Worm (Caenorhabditis elegans): ENCODE measurements around the gene C44H4.4.

DNA sequence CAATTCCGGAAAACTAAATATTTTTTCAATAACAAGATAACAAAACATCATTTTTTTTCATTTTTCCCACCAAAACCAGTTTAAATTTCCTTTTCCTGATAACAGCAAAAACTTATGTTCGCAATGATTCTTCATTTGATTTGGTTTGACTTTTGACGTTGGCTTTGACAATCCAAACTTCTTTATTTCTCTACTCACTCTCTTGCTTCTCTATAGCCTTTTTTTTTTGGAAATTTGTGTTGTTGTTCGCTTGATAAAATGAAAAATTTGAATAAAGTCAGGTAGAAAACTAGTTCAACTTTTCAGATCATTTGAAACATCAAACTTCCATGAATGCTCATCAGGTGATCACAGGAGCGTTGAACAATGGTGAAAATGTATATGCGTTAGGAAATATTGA, 22.2 kb upstream of the C44H4.4 start, which contains the start of gene rbc-1:
- no peak for TF ChIP-seq hrde-1 (tag; optimal IDR thresholded peaks at IDR 0.05; ENCODE audit: borderline replicate concordance)
- TF ChIP-seq ama-1 (optimal IDR thresholded peaks at IDR 0.05): no peak
- TF ChIP-seq ama-1 (GFP tag; optimal IDR thresholded peaks at IDR 0.05): no peak
- no peak for TF ChIP-seq pha-4 (tag; optimal IDR thresholded peaks at IDR 0.05)
- TF ChIP-seq F23B12.7 (tag; optimal IDR thresholded peaks at IDR 0.05; ENCODE audit: insufficient read depth): no peak
- no peak for TF ChIP-seq chd-7 (tag; optimal IDR thresholded peaks at IDR 0.05)
- no peak for TF ChIP-seq ztf-26 (tag; optimal IDR thresholded peaks at IDR 0.05)
- no peak for TF ChIP-seq snpc-1.1 (tag; optimal IDR thresholded peaks at IDR 0.05; ENCODE audit: insufficient read depth)

Data from whole organism, young adult.